Fruit fly (Drosophila melanogaster): Measurements from ENCODE around the gene CG12984.

The CG12984 gene

DNA sequence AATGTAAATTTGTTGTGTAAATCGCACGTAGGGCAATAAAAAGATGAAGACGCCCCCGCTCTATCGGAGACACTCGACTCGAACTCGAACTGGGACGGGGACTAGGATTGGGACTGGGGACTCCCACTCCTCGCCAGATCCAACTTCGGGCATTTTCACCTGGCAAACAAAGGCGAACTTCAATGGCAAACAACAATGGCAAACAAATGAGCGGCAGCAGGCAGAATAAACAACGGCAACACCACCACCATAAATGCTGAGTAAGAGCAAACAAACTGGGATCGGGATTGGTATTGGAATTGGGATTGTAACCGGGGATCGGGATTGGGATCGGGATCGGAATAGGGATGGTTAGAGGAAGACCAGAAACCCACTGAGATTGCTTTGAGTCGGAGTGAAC, 47.3 kb upstream of the CG12984 start (continued):
- TF ChIP-seq nau (GFP tag; optimal IDR thresholded peaks at IDR 0.05) (peak; percentile 29), CG3838 (GFP tag; optimal IDR thresholded peaks at IDR 0.05) (peak; percentile 9), CG15479 (GFP tag; optimal IDR thresholded peaks at IDR 0.05) (no peak), sim (GFP tag; IDR thresholded peaks at IDR 0.05) (no peak), CG5180 (GFP tag; optimal IDR thresholded peaks at IDR 0.05) (peak; percentile 16), CG12155 (GFP tag; optimal IDR thresholded peaks at IDR 0.05) (no peak), CG10431 (GFP tag; optimal IDR thresholded peaks at IDR 0.05) (peak; percentile 31), CG18476 (GFP tag; optimal IDR thresholded peaks at IDR 0.05) (no peak), Sry-δ (GFP tag; optimal IDR thresholded peaks at IDR 0.05) (no peak), otp (GFP tag; IDR thresholded peaks at IDR 0.05) (peak; percentile 75), cg (GFP tag; optimal IDR thresholded peaks at IDR 0.05) (no peak), bbx (GFP tag; IDR thresholded peaks at IDR 0.05; ENCODE audit: partially characterized antibody) (no peak), Nf-YB (GFP tag; optimal IDR thresholded peaks at IDR 0.05) (peak; percentile 6), usp (GFP tag; optimal IDR thresholded peaks at IDR 0.05) (no peak), CG10654 (GFP tag; optimal IDR thresholded peaks at IDR 0.05) (peak; percentile 15), Dref (GFP tag; IDR thresholded peaks at IDR 0.05) (no peak), sna (GFP tag; IDR thresholded peaks at IDR 0.05; ENCODE audit: partially characterized antibody) (no peak), insv (GFP tag; optimal IDR thresholded peaks at IDR 0.05) (no peak), Camta (GFP tag; optimal IDR thresholded peaks at IDR 0.05) (peak; percentile 26), vvl (GFP tag; IDR thresholded peaks at IDR 0.05) (0 out of 2 replicates have a peak, but pooled peaks have one; percentile 32), CG8359 (GFP tag; optimal IDR thresholded peaks at IDR 0.05; ENCODE audit: borderline replicate concordance) (no peak), CG34376 (GFP tag; optimal IDR thresholded peaks at IDR 0.05) (no peak), HmgZ (tag; optimal IDR thresholded peaks at IDR 0.05) (no peak), da (GFP tag; optimal IDR thresholded peaks at IDR 0.05) (no peak), org-1 (GFP tag; optimal IDR thresholded peaks at IDR 0.05) (peak; percentile 51), CG32772 (GFP tag; IDR thresholded peaks at IDR 0.05) (no peak), Jarid2 (GFP tag; optimal IDR thresholded peaks at IDR 0.05) (no peak), Bdp1 (GFP tag; optimal IDR thresholded peaks at IDR 0.05) (peak; percentile 40), CG11085 (GFP tag; IDR thresholded peaks at IDR 0.05) (no peak), pfk (GFP tag; optimal IDR thresholded peaks at IDR 0.05) (no peak), nerfin-1 (tag; optimal IDR thresholded peaks at IDR 0.05) (no peak), CG17359 (tag; optimal IDR thresholded peaks at IDR 0.05) (peak; percentile 34), CG7987 (GFP tag; optimal IDR thresholded peaks at IDR 0.05) (peak; percentile 42), CG9797 (GFP tag; optimal IDR thresholded peaks at IDR 0.05) (no peak), CG31388 (GFP tag; optimal IDR thresholded peaks at IDR 0.05) (no peak), Lpt (GFP tag; optimal IDR thresholded peaks at IDR 0.05) (no peak), kni (GFP tag; optimal IDR thresholded peaks at IDR 0.05) (peak; percentile 79), Six4 (GFP tag; optimal IDR thresholded peaks at IDR 0.05) (no peak), br (optimal IDR thresholded peaks at IDR 0.05) (no peak), wor (GFP tag; IDR thresholded peaks at IDR 0.05) (no peak), ro (GFP tag; IDR thresholded peaks at IDR 0.05) (no peak), tin (GFP tag; optimal IDR thresholded peaks at IDR 0.05) (no peak), btn (GFP tag; optimal IDR thresholded peaks at IDR 0.05) (no peak), CG6683 (GFP tag; optimal IDR thresholded peaks at IDR 0.05) (no peak), zen (tag; optimal IDR thresholded peaks at IDR 0.05) (no peak), CG8765 (GFP tag; IDR thresholded peaks at IDR 0.05) (no peak), Ets65A (GFP tag) (no peak), trem (tag; optimal IDR thresholded peaks at IDR 0.05) (peak; percentile 3), CG18262 (tag; optimal IDR thresholded peaks at IDR 0.05) (peak; percentile 33), CG2120 (GFP tag; optimal IDR thresholded peaks at IDR 0.05) (no peak), psq (GFP tag; optimal IDR thresholded peaks at IDR 0.05) (no peak), shn (GFP tag; optimal IDR thresholded peaks at IDR 0.05) (peak; percentile 47)
